Worm (Caenorhabditis elegans): ENCODE data around the gene sumv-1.

sumv-1 gene

DNA sequence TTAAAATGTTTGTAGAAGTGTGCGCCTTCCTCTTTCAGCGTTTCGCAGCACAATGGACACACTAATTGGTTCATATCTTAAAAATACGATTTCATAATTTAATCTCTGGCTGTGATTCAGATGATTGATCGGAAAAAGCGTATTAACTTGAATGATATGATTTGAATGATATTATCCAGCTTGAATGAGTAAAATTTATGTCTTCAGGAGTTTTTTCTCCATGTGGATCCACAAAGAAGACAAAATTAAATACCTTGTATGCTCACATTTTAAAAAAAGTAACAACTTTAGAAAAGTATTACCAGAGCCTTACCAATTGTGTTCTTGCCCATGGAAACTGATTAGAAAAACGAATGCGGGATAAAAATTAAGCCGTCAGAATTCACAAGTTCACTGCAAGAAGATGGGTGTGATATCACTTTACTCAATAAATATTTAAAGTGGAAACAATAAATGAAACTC, 19.4 kb upstream of the sumv-1 start, which contains the start of gene ztf-8:
Gene ztf-8, minus strand, starts transcription at position 76 of the 462 bp plus-strand sequence.
- no peak for TF ChIP-seq mep-1 (tag; optimal IDR thresholded peaks at IDR 0.05)
- no peak for TF ChIP-seq ceh-39 (tag; optimal IDR thresholded peaks at IDR 0.05)
- TF ChIP-seq lin-13 (tag; optimal IDR thresholded peaks at IDR 0.05), result no peak
- TF ChIP-seq nhr-237 (tag; optimal IDR thresholded peaks at IDR 0.05), result no peak
- peak; percentile 3 for TF ChIP-seq ces-1 (GFP tag; optimal IDR thresholded peaks at IDR 0.05)
- TF ChIP-seq sem-2 (GFP tag; optimal IDR thresholded peaks at IDR 0.05), result no peak
- TF ChIP-seq snpc-4 (tag; optimal IDR thresholded peaks at IDR 0.05), result no peak

DNA sequence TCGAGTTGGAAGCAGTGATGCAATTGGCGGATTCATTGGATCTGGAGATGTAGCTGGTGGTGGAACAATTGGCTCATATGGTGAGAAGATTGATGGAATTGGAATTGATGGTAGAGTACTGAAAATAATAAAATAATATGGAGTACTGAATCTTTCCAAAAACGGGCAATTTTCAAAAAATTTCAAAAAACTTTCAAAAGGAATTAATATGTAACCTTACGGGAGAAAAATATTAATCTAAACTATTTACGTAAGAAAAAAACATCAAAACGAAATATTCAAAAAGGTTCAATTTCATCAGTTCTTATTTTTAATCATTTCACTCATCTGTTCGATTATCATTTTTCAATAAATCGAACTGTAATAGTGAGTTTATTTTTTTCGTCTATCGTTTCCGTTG, 15.8 kb upstream of the sumv-1 start, which contains the start of gene ZC395.4:
Gene ZC395.4, plus strand, starts transcription at position 301 of the 400 bp plus-strand sequence.
- TF ChIP-seq ceh-43 (GFP tag; optimal IDR thresholded peaks at IDR 0.05), result no peak

DNA sequence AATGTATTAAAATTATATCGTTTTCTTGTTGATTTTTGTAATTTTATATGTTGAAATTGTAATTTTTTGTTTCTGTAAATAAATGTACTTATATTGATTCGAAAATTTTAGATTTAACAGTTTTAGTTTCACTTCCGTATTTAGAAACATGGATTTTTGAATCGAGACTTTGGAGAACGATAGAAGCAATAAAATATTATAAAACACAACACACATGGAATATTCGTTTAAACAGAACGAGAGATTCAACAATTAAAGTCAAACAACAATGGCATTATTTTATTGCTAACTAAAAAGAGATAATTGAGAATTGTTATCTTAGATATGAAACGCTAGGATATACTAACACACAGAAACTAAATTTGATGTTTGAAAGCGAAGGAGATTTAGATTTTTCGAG, 14.5 kb upstream of the sumv-1 start:
- TF ChIP-seq unc-120 (tag; optimal IDR thresholded peaks at IDR 0.05; ENCODE audit: poor library complexity, severe bottlenecking) (no peak), sptf-1 (tag; optimal IDR thresholded peaks at IDR 0.05) (no peak), ceh-43 (GFP tag; optimal IDR thresholded peaks at IDR 0.05) (no peak), flh-1 (GFP tag; optimal IDR thresholded peaks at IDR 0.05) (no peak), ceh-83 (GFP tag; optimal IDR thresholded peaks at IDR 0.05) (no peak), M03D4.4 (tag; optimal IDR thresholded peaks at IDR 0.05) (no peak), snpc-4 (tag; optimal IDR thresholded peaks at IDR 0.05) (no peak), nhr-76 (tag; optimal IDR thresholded peaks at IDR 0.05) (no peak), zip-8 (tag; optimal IDR thresholded peaks at IDR 0.05) (no peak), lin-13 (tag; optimal IDR thresholded peaks at IDR 0.05) (no peak), ztf-11 (tag; optimal IDR thresholded peaks at IDR 0.05) (no peak), mab-5 (tag; optimal IDR thresholded peaks at IDR 0.05) (no peak), ham-2 (GFP tag; optimal IDR thresholded peaks at IDR 0.05) (no peak), nhr-237 (tag; optimal IDR thresholded peaks at IDR 0.05) (no peak), elt-1 (tag; optimal IDR thresholded peaks at IDR 0.05; ENCODE audit: borderline replicate concordance, insufficient read depth) (no peak), nhr-28 (tag; optimal IDR thresholded peaks at IDR 0.05) (no peak)

DNA sequence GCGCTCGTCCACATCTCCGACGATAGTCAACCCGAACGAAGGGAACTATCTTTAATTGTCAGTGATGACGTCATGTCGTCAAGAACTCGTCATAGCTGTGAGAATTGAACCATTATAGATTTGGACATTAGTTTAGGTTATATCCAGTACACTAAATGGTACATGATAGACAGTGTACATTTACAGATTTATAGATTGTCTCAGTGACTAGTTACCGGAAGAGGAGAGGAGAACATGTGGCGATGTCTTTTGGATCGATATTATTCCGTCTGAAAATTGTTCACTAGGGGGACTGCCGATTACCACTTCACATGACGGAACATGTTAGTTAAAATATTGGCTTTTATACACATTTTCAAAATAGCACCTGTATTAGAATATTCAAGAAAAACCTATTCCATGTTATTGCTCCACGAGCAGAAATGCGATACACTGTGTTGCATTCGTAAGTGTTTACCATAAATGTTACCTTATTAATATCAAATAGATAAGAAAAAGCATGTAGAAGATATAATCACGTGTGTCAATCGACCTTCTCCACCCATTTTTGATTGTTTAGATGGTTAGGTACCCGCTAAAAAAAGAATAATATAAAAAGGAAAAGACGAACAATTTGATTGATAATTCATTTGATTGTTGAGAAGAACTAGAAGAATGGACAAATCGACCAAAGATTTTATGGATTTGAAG, 13.4 kb upstream of the sumv-1 start, which contains the start of gene ZC395.5:
Gene ZC395.5, plus strand, starts transcription at position 632 of the 690 bp plus-strand sequence.
- TF ChIP-seq zip-8 (tag; optimal IDR thresholded peaks at IDR 0.05) (peak; percentile 11), ztf-11 (tag; optimal IDR thresholded peaks at IDR 0.05) (no peak)

DNA sequence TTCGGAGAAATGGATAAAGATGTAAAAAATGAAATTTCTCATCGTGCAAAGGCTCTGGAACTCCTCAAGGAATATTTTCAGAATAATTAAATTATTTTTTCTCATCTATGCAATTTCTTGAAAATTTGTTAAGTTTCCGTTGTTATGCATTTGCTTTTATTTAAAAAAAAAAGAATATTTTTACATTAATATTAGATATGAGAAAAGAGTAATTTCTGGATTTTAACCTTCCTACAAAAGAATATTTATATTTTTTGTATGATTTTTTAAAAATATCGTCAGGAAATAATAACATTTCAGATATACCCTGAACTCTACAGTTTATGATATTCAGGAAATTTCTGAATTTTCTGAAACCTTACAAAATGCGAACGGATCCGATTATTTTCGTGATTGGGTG, 10.8 kb upstream of the sumv-1 start, which contains the start of gene gro-1:
Gene gro-1, plus strand, starts transcription at position 301 of the 400 bp plus-strand sequence.
- no peak for TF ChIP-seq lsy-2 (tag; optimal IDR thresholded peaks at IDR 0.05)
- TF ChIP-seq ham-2 (GFP tag; optimal IDR thresholded peaks at IDR 0.05), result no peak
- no peak for TF ChIP-seq ceh-39 (tag; optimal IDR thresholded peaks at IDR 0.05)
- TF ChIP-seq unc-39 (tag; optimal IDR thresholded peaks at IDR 0.05), result no peak
- no peak for TF ChIP-seq zip-8 (tag; optimal IDR thresholded peaks at IDR 0.05)

DNA sequence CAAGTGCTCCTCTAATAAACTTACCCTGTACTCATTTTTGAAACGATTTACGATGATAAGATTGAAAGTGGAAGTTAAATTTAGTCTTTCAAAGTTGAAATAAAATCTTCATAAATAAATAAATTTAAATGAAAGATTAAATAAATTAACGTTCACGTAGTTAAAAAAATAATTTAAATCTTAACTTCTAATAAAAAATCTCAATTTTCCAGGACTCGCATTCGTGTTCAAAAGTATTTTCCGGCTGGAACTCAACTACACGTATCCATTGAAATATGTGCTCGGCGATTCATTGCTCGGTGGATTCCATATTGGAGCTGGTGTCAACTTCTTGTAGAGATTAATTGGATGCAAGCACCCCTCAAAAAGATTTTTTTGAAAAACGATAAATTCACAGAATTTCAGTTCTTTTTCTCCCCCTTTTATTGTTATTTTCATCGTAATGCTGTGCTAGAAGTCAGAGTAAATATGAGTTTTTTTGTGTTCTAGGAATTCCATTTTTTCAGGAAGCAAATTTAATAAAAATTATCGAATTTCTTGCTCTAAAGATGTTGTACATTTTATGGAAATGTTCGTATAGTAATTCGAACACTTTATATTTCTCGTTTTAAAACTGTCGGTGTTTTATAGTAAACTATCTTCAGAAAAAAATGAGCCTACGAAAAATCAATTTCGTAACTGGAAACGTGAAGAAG, 9.5 kb upstream of the sumv-1 start, which contains the start of the genes C34E10.9 and hap-1:
Gene C34E10.9, minus strand, starts transcription at position 101 of the 695 bp plus-strand sequence.
Gene hap-1, plus strand, starts transcription at position 645 of the 695 bp plus-strand sequence.
- TF ChIP-seq M03D4.4 (tag; optimal IDR thresholded peaks at IDR 0.05), result no peak
- TF ChIP-seq ces-1 (GFP tag; optimal IDR thresholded peaks at IDR 0.05), result no peak
- TF ChIP-seq blmp-1 (tag; optimal IDR thresholded peaks at IDR 0.05), result no peak
- TF ChIP-seq nhr-12 (tag; optimal IDR thresholded peaks at IDR 0.05), result no peak
- no peak for TF ChIP-seq unc-39 (tag; optimal IDR thresholded peaks at IDR 0.05)

DNA sequence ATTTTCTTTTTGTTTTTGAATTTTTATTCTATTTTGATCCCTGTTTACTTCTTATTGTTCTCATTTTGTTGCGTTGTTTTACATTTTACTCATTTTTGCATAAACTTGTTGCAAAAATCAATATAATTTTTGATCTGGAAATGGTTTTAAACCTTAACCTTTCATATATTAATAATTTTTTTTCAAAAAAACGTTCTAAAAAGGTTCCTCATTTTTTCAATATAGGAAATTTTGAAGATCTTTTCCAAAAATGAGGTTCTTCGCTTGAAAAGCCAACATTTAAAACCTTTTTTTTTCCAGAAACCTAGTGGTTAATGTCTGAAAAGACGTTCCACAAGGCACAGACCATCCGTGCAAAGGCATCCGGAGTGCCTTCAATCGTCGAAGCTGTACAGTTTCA, 6.4 kb upstream of the sumv-1 start, which contains the start of gene gop-3:
Gene gop-3, plus strand, starts transcription at position 301 of the 400 bp plus-strand sequence.
- TF ChIP-seq snpc-4 (tag; optimal IDR thresholded peaks at IDR 0.05), result no peak

Data from whole organism, mixed stage, embryonic.